Worm (Caenorhabditis elegans) whole organism, young adult: ENCODE results near the gene sph-1.

Experiments
- B0261.1 ChIP-seq: sonication (generic microtip); optimal IDR thresholded peaks from 2 replicates; lab custom pipeline; 2016; ENCODE audit warnings: mild to moderate bottlenecking, missing genetic modification characterization, moderate library complexity, missing compliant biosample characterization
- D2030.7 ChIP-seq: fragments of 200-800 bp; sonication (Bioruptor generic); IDR thresholded peaks from 2 replicates; pipeline ENCODE4 v1.3.6; 2022; ENCODE audit warnings: missing genetic modification reagents, missing genetic modification characterization, missing compliant biosample characterization
- F49E8.2 ChIP-seq: sonication (generic microtip); optimal IDR thresholded peaks from 3 replicates; lab custom pipeline; 2017; ENCODE audit warnings: missing genetic modification characterization, mild to moderate bottlenecking, missing compliant biosample characterization, antibody characterized with exemption, moderate library complexity; ENCODE audit not compliant: insufficient read depth
- F57C9.4 ChIP-seq: sonication (generic microtip); optimal IDR thresholded peaks from 2 replicates; lab custom pipeline; 2017; ENCODE audit warnings: mild to moderate bottlenecking, missing genetic modification characterization, missing compliant biosample characterization
- Y53G8AR.9 ChIP-seq: fragments of 200-800 bp; sonication (Bioruptor generic); conservative IDR thresholded peaks from 2 replicates; pipeline ENCODE4 v1.3.6; 2022; ENCODE audit warnings: missing genetic modification reagents, missing genetic modification characterization, missing compliant biosample characterization
- Y67H2A.10 ChIP-seq: fragments of 200-800 bp; sonication (Bioruptor generic); conservative IDR thresholded peaks from 2 replicates; pipeline ENCODE4 v1.3.6; 2022; ENCODE audit warnings: missing genetic modification reagents, missing genetic modification characterization, missing compliant biosample characterization
- aptf-2 ChIP-seq: fragments of 200-800 bp; sonication (Bioruptor generic); conservative IDR thresholded peaks from 2 replicates; pipeline ENCODE4 v1.3.6; 2022; ENCODE audit warnings: missing genetic modification reagents, missing genetic modification characterization, missing compliant biosample characterization
- atf-7 ChIP-seq: sonication (generic microtip); optimal IDR thresholded peaks from 2 replicates; lab custom pipeline; 2017; ENCODE audit warnings: mild to moderate bottlenecking, missing genetic modification characterization, missing compliant biosample characterization
- attf-5 ChIP-seq: fragments of 200-800 bp; sonication (Bioruptor generic); optimal IDR thresholded peaks from 2 replicates; lab custom pipeline; 2018; ENCODE audit warnings: mild to moderate bottlenecking, missing genetic modification characterization, missing compliant biosample characterization
- attf-6 ChIP-seq: fragments of 200-800 bp; sonication (Bioruptor generic); IDR thresholded peaks from 2 replicates; pipeline ENCODE4 v1.3.6; 2022; ENCODE audit warnings: missing genetic modification reagents, missing genetic modification characterization, missing compliant biosample characterization
- ceh-100 ChIP-seq: fragments of 200-800 bp; sonication (Bioruptor generic); IDR thresholded peaks from 2 replicates; pipeline ENCODE4 v1.3.6; 2022; ENCODE audit warnings: missing genetic modification reagents, missing genetic modification characterization, missing compliant biosample characterization
- ceh-91 ChIP-seq: fragments of 200-800 bp; sonication (Bioruptor generic); IDR thresholded peaks from 2 replicates; pipeline ENCODE4 v1.3.6; 2022; ENCODE audit warnings: missing genetic modification reagents, missing genetic modification characterization, missing compliant biosample characterization
- chd-7 ChIP-seq: sonication (generic microtip); optimal IDR thresholded peaks from 2 replicates; lab custom pipeline; 2016; ENCODE audit warnings: mild to moderate bottlenecking, missing genetic modification characterization, moderate library complexity, missing compliant biosample characterization
- dpff-1 ChIP-seq: sonication (generic microtip); optimal IDR thresholded peaks from 2 replicates; lab custom pipeline; 2017; ENCODE audit warnings: mild to moderate bottlenecking, missing genetic modification characterization, missing compliant biosample characterization
- egl-44 ChIP-seq: fragments of 200-800 bp; sonication (Bioruptor generic); IDR thresholded peaks from 2 replicates; pipeline ENCODE4 v1.3.6; 2022; ENCODE audit warnings: missing genetic modification reagents, missing genetic modification characterization, missing compliant biosample characterization
- ekl-4 ChIP-seq: fragments of 200-800 bp; sonication (Bioruptor generic); IDR thresholded peaks from 2 replicates; pipeline ENCODE4 v1.3.6; 2022; ENCODE audit warnings: missing genetic modification reagents, missing genetic modification characterization, missing compliant biosample characterization
- ets-4 ChIP-seq: fragments of 200-800 bp; sonication (Bioruptor generic); optimal IDR thresholded peaks from 2 replicates; lab custom pipeline; 2018; ENCODE audit warnings: mild to moderate bottlenecking, missing genetic modification characterization, missing compliant biosample characterization
- fkh-3 ChIP-seq: sonication (generic microtip); optimal IDR thresholded peaks from 2 replicates; lab custom pipeline; 2016; ENCODE audit warnings: mild to moderate bottlenecking, missing genetic modification characterization, missing compliant biosample characterization
- hmg-1.2 ChIP-seq: fragments of 200-800 bp; sonication (Bioruptor generic); IDR thresholded peaks from 2 replicates; pipeline ENCODE4 v1.3.6; 2022; ENCODE audit warnings: missing genetic modification reagents, missing genetic modification characterization, missing compliant biosample characterization
- hsf-1 ChIP-seq: fragments of 200-800 bp; sonication (Bioruptor generic); IDR thresholded peaks from 2 replicates; pipeline ENCODE4 v1.3.6; 2022; ENCODE audit warnings: missing genetic modification reagents, missing genetic modification characterization, missing compliant biosample characterization
- lag-1 ChIP-seq: fragments of 200-800 bp; sonication (Bioruptor generic); IDR thresholded peaks from 2 replicates; pipeline ENCODE4 v1.3.6; 2022; ENCODE audit warnings: missing genetic modification reagents, missing genetic modification characterization, missing compliant biosample characterization
- let-607 ChIP-seq, 2 experiments: fragments of 200-800 bp in 1 of 2; sonication (Bioruptor generic) in 1 of 2; sonication (generic microtip) in 1 of 2; optimal IDR thresholded peaks; 2 replicates each; lab custom pipeline; 2016 to 2018; ENCODE audit warnings: mild to moderate bottlenecking in 2 of 2, missing compliant biosample characterization in 2 of 2, missing genetic modification characterization in 2 of 2, moderate library complexity in 2 of 2, missing genotype in 1 of 2
- lin-40 ChIP-seq: sonication (generic microtip); optimal IDR thresholded peaks from 2 replicates; lab custom pipeline; 2016; ENCODE audit warnings: missing genetic modification characterization, mild to moderate bottlenecking, missing compliant biosample characterization, missing genotype, missing genetic modification reagents
- lsl-1 ChIP-seq: fragments of 200-800 bp; sonication (Bioruptor generic); optimal IDR thresholded peaks from 2 replicates; lab custom pipeline; 2018; ENCODE audit warnings: mild to moderate bottlenecking, missing genetic modification characterization, moderate library complexity, missing compliant biosample characterization
- madf-6 ChIP-seq: fragments of 200-800 bp; sonication (Bioruptor generic); IDR thresholded peaks from 2 replicates; pipeline ENCODE4 v1.3.6; 2022; ENCODE audit warnings: missing genetic modification reagents, missing genetic modification characterization, missing compliant biosample characterization
- mes-4 ChIP-seq: sonication (generic microtip); optimal IDR thresholded peaks from 2 replicates; lab custom pipeline; 2016; ENCODE audit warnings: missing genotype, missing genetic modification characterization, missing compliant biosample characterization
- nfya-1 ChIP-seq: sonication (generic microtip); optimal IDR thresholded peaks from 2 replicates; lab custom pipeline; 2017; ENCODE audit warnings: antibody characterized with exemption, missing compliant biosample characterization, missing genetic modification characterization, borderline replicate concordance; ENCODE audit not compliant: insufficient read depth
- nfya-2 ChIP-seq: fragments of 200-800 bp; sonication (Bioruptor generic); IDR thresholded peaks from 2 replicates; pipeline ENCODE4 v1.3.6; 2022; ENCODE audit warnings: missing genetic modification reagents, missing genetic modification characterization, missing compliant biosample characterization
- nfyb-1 ChIP-seq: fragments of 200-800 bp; sonication (Bioruptor generic); IDR thresholded peaks from 2 replicates; pipeline ENCODE4 v1.3.6; 2022; ENCODE audit warnings: missing genetic modification reagents, missing genetic modification characterization, missing compliant biosample characterization
- nhr-80 ChIP-seq: sonication (generic microtip); optimal IDR thresholded peaks from 2 replicates; lab custom pipeline; 2016; ENCODE audit warnings: missing genetic modification characterization, missing compliant biosample characterization
- pbrm-1 ChIP-seq: fragments of 200-800 bp; sonication (Bioruptor generic); IDR thresholded peaks from 2 replicates; pipeline ENCODE4 v1.3.6; 2022; ENCODE audit warnings: missing genetic modification reagents, missing genetic modification characterization, missing compliant biosample characterization
- rcor-1 ChIP-seq: fragments of 200-800 bp; sonication (Bioruptor generic); IDR thresholded peaks from 2 replicates; pipeline ENCODE4 v1.3.6; 2022; ENCODE audit warnings: missing genetic modification reagents, missing genetic modification characterization, missing compliant biosample characterization
- rec-8 ChIP-seq, 2 experiments: sonication (generic microtip); optimal IDR thresholded peaks; 2 replicates each; lab custom pipeline; 2016; ENCODE audit warnings: mild to moderate bottlenecking in 2 of 2, missing genetic modification characterization in 2 of 2, missing genetic modification reagents in 2 of 2, missing genotype in 2 of 2, missing biosample characterization in 1 of 2, missing compliant biosample characterization in 1 of 2, moderate library complexity in 1 of 2
- sdz-38 ChIP-seq: sonication (generic microtip); optimal IDR thresholded peaks from 2 replicates; lab custom pipeline; 2016; ENCODE audit warnings: missing genotype, missing genetic modification characterization, missing compliant biosample characterization
- snpc-4 ChIP-seq, 5 experiments: fragments of 150-350 bp in 1 of 5; sonication (generic microtip) in 4 of 5; optimal IDR thresholded peaks; 2 replicates each; lab custom pipeline; 2014 to 2018; ENCODE audit warnings: missing genetic modification characterization in 5 of 5, missing biosample characterization in 3 of 5, antibody characterized with exemption in 2 of 5, mild to moderate bottlenecking in 2 of 5, missing compliant biosample characterization in 2 of 5, missing genotype in 2 of 5, moderate library complexity in 2 of 5, missing genetic modification reagents in 1 of 5
- sptf-2 ChIP-seq: fragments of 200-800 bp; sonication (Bioruptor generic); optimal IDR thresholded peaks from 2 replicates; lab custom pipeline; 2018; ENCODE audit warnings: mild to moderate bottlenecking, missing genetic modification characterization, missing compliant biosample characterization
- zfh-2 ChIP-seq: fragments of 200-800 bp; sonication (Bioruptor generic); conservative IDR thresholded peaks from 2 replicates; pipeline ENCODE4 v1.3.6; 2022; ENCODE audit warnings: missing genetic modification reagents, missing genetic modification characterization, missing compliant biosample characterization
- ztf-26 ChIP-seq: sonication (generic microtip); optimal IDR thresholded peaks from 2 replicates; lab custom pipeline; 2017; ENCODE audit warnings: missing genetic modification characterization, missing compliant biosample characterization
- ztf-6 ChIP-seq: fragments of 200-800 bp; sonication (Bioruptor generic); IDR thresholded peaks from 2 replicates; pipeline ENCODE4 v1.3.6; 2022; ENCODE audit warnings: missing genetic modification reagents, missing genetic modification characterization, missing compliant biosample characterization

sph-1 gene

DNA sequence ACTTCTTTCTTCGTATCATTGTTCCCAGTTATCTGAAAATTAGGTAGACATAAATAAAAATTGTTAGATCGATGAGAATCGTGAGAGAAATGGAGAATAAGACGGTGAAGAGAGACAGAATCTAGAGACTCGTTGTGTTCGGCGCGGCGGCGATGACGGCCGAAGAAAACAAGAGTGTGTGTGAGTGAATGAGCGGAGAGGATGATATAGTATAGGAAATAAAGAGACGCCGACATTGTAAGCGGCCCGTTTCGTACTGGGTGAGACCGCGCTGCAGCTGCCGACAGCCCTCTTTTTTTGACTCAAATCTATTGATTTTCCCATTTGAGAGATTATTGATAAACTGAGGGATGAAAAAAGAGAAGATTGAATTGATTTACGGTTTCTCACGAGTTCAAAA lies 21.2 kb downstream of the sph-1 start, which contains the start of gene Y42H9AR.4:
Gene Y42H9AR.4, minus strand, starts transcription at position 32 of the 400 bp plus-strand sequence.
- TF ChIP-seq snpc-4 (GFP tag; optimal IDR thresholded peaks at IDR 0.05; lab: Kevin White, UChicago) (no peak), snpc-4 (tag; optimal IDR thresholded peaks at IDR 0.05; lab: Kevin White, UChicago) (no peak), dpff-1 (no peak), ekl-4 (0 out of 2 replicates have a peak, but pooled peaks have one; percentile 43), madf-6 (GFP tag; lab: Robert Waterston, UW) (peak; percentile 35; the same call in 1 of the 2 replicates), let-607 (tag; optimal IDR thresholded peaks at IDR 0.05; lab: Kevin White, UChicago) (peak in 1 of 2 experiments; percentile 12), hmg-1.2 (GFP tag; lab: Robert Waterston, UW) (peak; percentile 98), nhr-80 (peak; percentile 12), rcor-1 (GFP tag; lab: Robert Waterston, UW) (0 out of 2 replicates have a peak, but pooled peaks have one; percentile 17), lsl-1 (GFP tag; lab: Kevin White, UChicago) (no peak), Y53G8AR.9 (0 out of 2 replicates have a peak, but pooled peaks have one; percentile 30), attf-5 (GFP tag; lab: Kevin White, UChicago) (peak; percentile 30)
- TF ChIP-seq, all 124 proteins: peak for 8

DNA sequence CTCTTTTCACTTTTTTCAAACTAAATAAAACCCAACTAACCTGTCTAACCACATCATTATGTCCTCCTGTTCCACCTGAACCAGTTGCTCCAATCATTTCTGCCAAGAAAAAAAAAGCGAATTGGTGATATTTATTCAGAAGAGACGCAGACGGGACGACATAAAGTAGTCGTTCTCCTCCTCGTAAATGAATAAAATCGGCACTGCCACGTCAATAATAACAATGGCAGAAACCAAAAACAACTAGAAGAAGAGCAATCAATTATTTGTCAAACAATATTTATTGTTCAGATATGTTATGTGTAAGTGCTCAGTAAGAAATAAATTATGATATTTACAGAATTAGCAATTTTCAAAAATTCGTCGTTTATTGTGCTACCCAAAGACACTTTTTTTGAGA lies 25.9 kb downstream of the sph-1 start, which contains the start of gene rabs-5:
Gene rabs-5, minus strand, starts transcription at position 101 of the 400 bp plus-strand sequence.
- TF ChIP-seq F49E8.2 (tag; lab: Kevin White, UChicago) (peak; percentile 4), zfh-2 (GFP tag; lab: Robert Waterston, UW) (no peak)
- TF ChIP-seq, all 124 proteins: peak for 1

DNA sequence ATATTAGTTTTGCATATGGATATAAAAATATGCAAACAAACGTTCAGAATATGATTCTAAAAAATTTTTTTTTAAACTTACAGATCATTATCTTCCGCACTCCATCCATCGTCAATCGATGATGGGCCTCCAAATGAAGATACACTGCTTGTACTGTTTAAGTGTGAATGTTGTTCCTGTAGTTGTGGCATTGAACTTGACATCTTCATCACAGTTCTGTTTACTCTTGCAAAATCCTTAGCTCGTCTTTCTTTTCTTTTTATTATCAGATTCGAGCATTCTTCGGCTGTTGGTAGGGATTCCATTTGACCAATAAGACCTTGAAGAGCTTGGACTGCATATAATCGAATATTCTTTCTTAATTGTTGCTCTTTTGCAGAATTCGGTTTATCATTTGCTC lies 28.3 kb downstream of the sph-1 start:
- TF ChIP-seq snpc-4 (GFP tag; optimal IDR thresholded peaks at IDR 0.05; lab: Kevin White, UChicago) (no peak), snpc-4 (tag; optimal IDR thresholded peaks at IDR 0.05; lab: Kevin White, UChicago) (no peak), hsf-1 (no peak), mes-4 (tag; lab: Kevin White, UChicago) (no peak), ztf-6 (GFP tag; lab: Robert Waterston, UW) (no peak)

DNA sequence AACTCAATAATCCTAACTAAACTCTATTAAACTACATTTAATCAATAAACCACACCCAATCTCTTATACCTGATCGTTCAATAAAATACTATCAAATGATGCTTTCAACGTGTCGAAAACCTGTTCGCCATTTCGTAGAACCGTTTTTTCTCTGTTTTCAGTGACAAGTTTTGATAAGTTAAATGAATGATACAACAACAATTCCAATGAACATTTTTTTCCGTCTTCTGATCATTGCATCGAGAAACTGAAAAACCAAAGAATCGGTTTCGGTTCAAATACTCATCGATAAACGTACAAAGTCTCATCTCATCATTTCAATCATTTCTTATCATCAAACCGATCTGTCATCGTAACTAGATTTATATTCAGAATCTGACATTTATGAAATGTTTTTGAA lies 30.2 kb downstream of the sph-1 start:
- TF ChIP-seq sptf-2 (GFP tag; lab: Kevin White, UChicago) (no peak), ets-4 (GFP tag; lab: Kevin White, UChicago) (no peak), Y67H2A.10 (GFP tag; lab: Robert Waterston, UW) (no peak), lin-40 (tag; lab: Kevin White, UChicago) (peak; percentile 22), lag-1 (GFP tag; lab: Robert Waterston, UW) (no peak), ztf-26 (tag; lab: Kevin White, UChicago) (peak; percentile 16)

DNA sequence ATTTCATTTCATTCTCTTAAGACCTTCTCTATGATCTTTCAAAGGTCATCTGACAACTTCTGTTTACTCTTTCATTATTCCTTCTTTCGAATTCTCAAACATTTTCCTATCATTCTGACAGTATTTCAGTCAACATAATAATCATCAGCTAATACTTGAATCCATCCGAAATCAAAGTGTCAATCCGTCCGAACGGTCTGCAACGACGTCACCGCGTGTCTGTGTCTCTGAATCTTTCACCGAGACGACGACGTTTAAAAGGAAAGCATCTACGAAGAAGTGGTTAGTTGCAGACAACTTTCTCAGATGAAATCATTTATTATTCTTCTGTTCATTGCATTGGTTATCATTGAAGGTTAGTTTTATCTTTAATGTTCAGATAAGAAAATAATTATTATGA lies 31.1 kb downstream of the sph-1 start, which contains the start of gene Y42H9AR.5:
Gene Y42H9AR.5, plus strand, starts transcription at position 301 of the 400 bp plus-strand sequence.
- TF ChIP-seq fkh-3 (tag; lab: Kevin White, UChicago) (no peak), D2030.7 (GFP tag; lab: Robert Waterston, UW) (no peak), rec-8 (tag; optimal IDR thresholded peaks at IDR 0.05; lab: Kevin White, UChicago) (no peak), lag-1 (GFP tag; lab: Robert Waterston, UW) (no peak), nfyb-1 (GFP tag; lab: Robert Waterston, UW) (no peak), pbrm-1 (no peak), ceh-100 (GFP tag; lab: Robert Waterston, UW) (no peak), B0261.1 (tag; lab: Kevin White, UChicago) (no peak), let-607 (tag; optimal IDR thresholded peaks at IDR 0.05; lab: Kevin White, UChicago) (no peak), aptf-2 (GFP tag; lab: Robert Waterston, UW) (no peak), egl-44 (GFP tag; lab: Robert Waterston, UW) (no peak), attf-6 (GFP tag; lab: Robert Waterston, UW) (no peak), hsf-1 (no peak), ceh-91 (GFP tag; lab: Robert Waterston, UW) (no peak), sdz-38 (tag; lab: Kevin White, UChicago) (no peak), nfya-1 (no peak), nfya-2 (GFP tag; lab: Robert Waterston, UW) (no peak), atf-7 (tag; lab: Kevin White, UChicago) (no peak), F57C9.4 (tag; lab: Kevin White, UChicago) (no peak), chd-7 (tag; lab: Kevin White, UChicago) (no peak)
- TF ChIP-seq, all 124 proteins: peak for 0
